Fruit fly (Drosophila melanogaster): ENCODE measurements around the gene GckIII.

GckIII gene

DNA sequence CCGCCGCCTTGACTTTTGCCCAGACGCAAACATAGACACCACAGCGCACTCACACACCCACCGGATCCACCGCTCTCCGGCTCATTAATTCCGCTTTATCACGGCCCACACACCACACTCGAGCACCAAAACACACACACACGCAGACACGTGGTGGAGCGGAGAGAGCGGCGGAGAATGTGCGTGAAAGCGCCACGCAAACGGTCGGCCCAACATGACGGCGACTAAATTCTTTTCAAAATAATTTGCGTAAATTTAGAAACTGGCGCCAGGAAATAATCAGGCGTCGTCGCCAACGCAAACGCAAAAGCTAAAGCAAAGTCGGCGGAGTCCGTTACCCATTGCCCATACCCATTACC is 25.5 kb upstream of the GckIII start (continued):
- TF ChIP-seq CG30403 (GFP tag; optimal IDR thresholded peaks at IDR 0.05) (no peak), az2 (GFP tag; optimal IDR thresholded peaks at IDR 0.05) (no peak), MBD-R2 (GFP tag; IDR thresholded peaks at IDR 0.05) (no peak), Chrac-16 (GFP tag; optimal IDR thresholded peaks at IDR 0.05) (no peak), cad (GFP tag; optimal IDR thresholded peaks at IDR 0.05) (no peak), CG31365 (tag; optimal IDR thresholded peaks at IDR 0.05) (no peak), dati (GFP tag; IDR thresholded peaks at IDR 0.05) (no peak), CG3726 (GFP tag; IDR thresholded peaks at IDR 0.05) (no peak), psq (GFP tag; optimal IDR thresholded peaks at IDR 0.05) (no peak), tx (GFP tag; optimal IDR thresholded peaks at IDR 0.05) (no peak), BtbVII (GFP tag; optimal IDR thresholded peaks at IDR 0.05) (no peak), repo (GFP tag; optimal IDR thresholded peaks at IDR 0.05) (no peak), CG4730 (GFP tag; IDR thresholded peaks at IDR 0.05) (no peak), sr (GFP tag; IDR thresholded peaks at IDR 0.05) (peak; percentile 93), NC2α (GFP tag; optimal IDR thresholded peaks at IDR 0.05) (no peak), wdn (GFP tag; IDR thresholded peaks at IDR 0.05) (no peak), CG16813 (GFP tag; IDR thresholded peaks at IDR 0.05; ENCODE audit: partially characterized antibody) (no peak), CG8944 (GFP tag; optimal IDR thresholded peaks at IDR 0.05) (no peak), CG4617 (GFP tag; optimal IDR thresholded peaks at IDR 0.05; ENCODE audit: borderline replicate concordance) (no peak), CG6854 (GFP tag; optimal IDR thresholded peaks at IDR 0.05) (no peak), Tbp (GFP tag; optimal IDR thresholded peaks at IDR 0.05) (no peak), run (tag; optimal IDR thresholded peaks at IDR 0.05) (no peak), inv (GFP tag; IDR thresholded peaks at IDR 0.05; ENCODE audit: partially characterized antibody) (no peak), z (GFP tag; IDR thresholded peaks at IDR 0.05) (peak; percentile 55; the same call in 1 of the 3 replicates), CTCF (GFP tag; optimal IDR thresholded peaks at IDR 0.05) (no peak), Drgx (GFP tag; IDR thresholded peaks at IDR 0.05) (no peak), CkIIα-i1 (GFP tag; IDR thresholded peaks at IDR 0.05) (no peak), CG31388 (GFP tag; optimal IDR thresholded peaks at IDR 0.05) (no peak), CG17802 (tag; optimal IDR thresholded peaks at IDR 0.05) (no peak), CG13775 (GFP tag; optimal IDR thresholded peaks at IDR 0.05) (no peak), insv (GFP tag; optimal IDR thresholded peaks at IDR 0.05) (no peak), CG8388 (GFP tag; optimal IDR thresholded peaks at IDR 0.05) (no peak), bcd (GFP tag; optimal IDR thresholded peaks at IDR 0.05) (no peak), nmo (GFP tag; optimal IDR thresholded peaks at IDR 0.05) (no peak), NK7.1 (GFP tag; optimal IDR thresholded peaks at IDR 0.05) (no peak), Asciz (GFP tag; optimal IDR thresholded peaks at IDR 0.05) (no peak), MTF-1 (GFP tag; optimal IDR thresholded peaks at IDR 0.05; ENCODE audit: borderline replicate concordance) (no peak), sd (tag; optimal IDR thresholded peaks at IDR 0.05) (peak; percentile 91), NfI (GFP tag; optimal IDR thresholded peaks at IDR 0.05) (no peak), CG3407 (GFP tag; optimal IDR thresholded peaks at IDR 0.05) (no peak), Gug (GFP tag; IDR thresholded peaks at IDR 0.05) (no peak), Dad (GFP tag; optimal IDR thresholded peaks at IDR 0.05) (no peak), Atf-2 (GFP tag; optimal IDR thresholded peaks at IDR 0.05) (no peak), slou (GFP tag; optimal IDR thresholded peaks at IDR 0.05) (no peak), CG12071 (GFP tag; optimal IDR thresholded peaks at IDR 0.05) (no peak), Hey (tag; optimal IDR thresholded peaks at IDR 0.05) (peak; percentile 13), Hsf (GFP tag; optimal IDR thresholded peaks at IDR 0.05) (no peak), Deaf1 (tag; optimal IDR thresholded peaks at IDR 0.05) (no peak), CG11456 (GFP tag; IDR thresholded peaks at IDR 0.05) (peak; percentile 53; the same call in 1 of the 3 replicates), Spps (tag; optimal IDR thresholded peaks at IDR 0.05) (no peak), ara (GFP tag; IDR thresholded peaks at IDR 0.05) (0 out of 2 replicates have a peak, but pooled peaks have one; percentile 15), kah (GFP tag; optimal IDR thresholded peaks at IDR 0.05) (no peak), ems (GFP tag; optimal IDR thresholded peaks at IDR 0.05) (no peak), CG11093 (GFP tag; IDR thresholded peaks at IDR 0.05) (no peak)
